Worm (Caenorhabditis elegans): Measurements from ENCODE around the gene spe-36.

- TF ChIP-seq madf-9 (GFP tag; conservative IDR thresholded peaks at IDR 0.05) (no peak), unc-62 (GFP tag; optimal IDR thresholded peaks at IDR 0.05 in 1 of 2) (no peak), unc-62 (tag; optimal IDR thresholded peaks at IDR 0.05) (no peak), spr-1 (tag; optimal IDR thresholded peaks at IDR 0.05) (no peak), lin-15B (tag; optimal IDR thresholded peaks at IDR 0.05) (no peak), nhr-76 (tag; optimal IDR thresholded peaks at IDR 0.05) (no peak), nhr-77 (tag; optimal IDR thresholded peaks at IDR 0.05) (no peak), dpl-1 (GFP tag; optimal IDR thresholded peaks at IDR 0.05) (no peak), aha-1 (tag) (no peak), nhr-28 (tag; optimal IDR thresholded peaks at IDR 0.05) (no peak), snpc-4 (tag; optimal IDR thresholded peaks at IDR 0.05) (no peak), aly-2 (tag; optimal IDR thresholded peaks at IDR 0.05) (no peak), ztf-11 (tag; optimal IDR thresholded peaks at IDR 0.05) (no peak)
These were observed 28.8 kb upstream of the spe-36 start, which contains the start of gene dsl-5 for ce11 chrIV:11620909-11621308.
